Worm (Caenorhabditis elegans): ENCODE data around the gene C23H5.15.
"Not testable (repeated sequence)": the region's sequence is repeated elsewhere in the genome, so short reads cannot be mapped to it uniquely, and the experiment has no call there.

Gene C23H5.15

DNA sequence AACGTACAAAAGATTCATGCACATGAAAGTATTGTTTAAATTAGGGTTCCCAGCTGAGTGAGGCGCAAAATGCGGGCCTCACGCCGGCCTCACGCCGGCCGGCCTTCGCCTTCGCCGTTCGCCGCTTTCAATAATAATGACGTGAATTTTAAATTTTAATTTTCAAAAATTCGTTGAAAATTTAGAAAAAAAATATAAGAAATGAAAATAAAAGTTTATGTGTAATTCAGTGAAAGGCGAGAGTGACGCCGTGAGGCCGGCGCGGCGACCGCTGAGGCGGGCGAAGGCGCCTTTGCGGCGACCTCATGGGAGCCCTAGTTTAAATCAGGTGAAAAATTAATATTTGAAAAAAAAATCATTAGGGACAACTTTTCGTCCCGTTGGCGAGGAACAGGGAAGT, 45.2 kb downstream of the C23H5.15 start:
- TF ChIP-seq unc-39 (tag; optimal IDR thresholded peaks at IDR 0.05): no peak
- peak; percentile 14 for TF ChIP-seq nhr-111 (GFP tag; optimal IDR thresholded peaks at IDR 0.05)
- no peak for TF ChIP-seq tra-1 (GFP tag; IDR thresholded peaks at IDR 0.05)
- TF ChIP-seq ceh-20 (GFP tag; IDR thresholded peaks at IDR 0.05): no peak
- peak; percentile 50 for TF ChIP-seq set-16 (GFP tag; IDR thresholded peaks at IDR 0.05)
- TF ChIP-seq T20F7.1 (GFP tag; optimal IDR thresholded peaks at IDR 0.05): no peak

DNA sequence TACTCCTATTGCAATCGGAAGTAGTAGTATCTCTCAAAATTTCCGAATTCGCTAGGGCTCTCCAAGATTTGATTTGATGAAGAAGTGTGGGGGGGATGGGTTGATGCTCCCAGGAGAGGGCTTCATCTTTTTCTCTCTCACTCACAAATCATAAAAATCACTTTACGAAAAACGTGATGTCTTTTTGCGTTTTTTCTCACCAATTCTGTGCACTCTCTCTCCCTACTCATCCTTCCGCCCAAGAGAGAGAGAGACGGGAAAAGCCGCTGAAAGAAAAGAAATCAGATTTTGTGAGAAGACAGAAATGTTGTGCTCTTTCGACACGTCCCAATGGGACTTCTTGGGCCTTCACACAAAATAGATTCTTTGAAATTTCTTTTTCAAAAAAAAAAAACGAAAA, 49.1 kb downstream of the C23H5.15 start:
- peak; percentile 72 for TF ChIP-seq ctbp-1 (GFP tag; IDR thresholded peaks at IDR 0.05)
- TF ChIP-seq mdl-1 (tag; optimal IDR thresholded peaks at IDR 0.05): peak in 1 of 2 experiments; percentile 11
- peak; percentile 14 for TF ChIP-seq hlh-11 (tag; optimal IDR thresholded peaks at IDR 0.05)
- TF ChIP-seq aha-1 (tag): peak; percentile 21
- TF ChIP-seq set-16 (GFP tag; IDR thresholded peaks at IDR 0.05): no peak
- TF ChIP-seq hlh-30 (tag; optimal IDR thresholded peaks at IDR 0.05; ENCODE audit: insufficient read depth): peak; percentile 8
- peak in 1 of 2 experiments; percentile 41 for TF ChIP-seq lsy-2 (tag; optimal IDR thresholded peaks at IDR 0.05)
- 0 out of 2 replicates have a peak, but pooled peaks have one; percentile 39 for TF ChIP-seq hmg-1.1 (GFP tag; IDR thresholded peaks at IDR 0.05)
- peak; percentile 1 for TF ChIP-seq nhr-11 (tag; optimal IDR thresholded peaks at IDR 0.05)
- peak; percentile 26; the same call in 1 of the 2 replicates for TF ChIP-seq dmd-6 (GFP tag; IDR thresholded peaks at IDR 0.05)
- TF ChIP-seq mep-1 (tag; optimal IDR thresholded peaks at IDR 0.05): peak; percentile 23
- TF ChIP-seq fkh-10 (GFP tag; optimal IDR thresholded peaks at IDR 0.05): peak; percentile 55
- TF ChIP-seq ceh-20 (GFP tag; IDR thresholded peaks at IDR 0.05): peak; percentile 44; the same call in 1 of the 2 replicates
- TF ChIP-seq nhr-42 (GFP tag; IDR thresholded peaks at IDR 0.05): no peak
- TF ChIP-seq F37D6.2 (tag; optimal IDR thresholded peaks at IDR 0.05): no peak
- TF ChIP-seq Y75B8A.6 (GFP tag; IDR thresholded peaks at IDR 0.05): no peak
- TF ChIP-seq duxl-1 (tag; optimal IDR thresholded peaks at IDR 0.05; ENCODE audit: poor library complexity): no peak
- peak; percentile 65 for TF ChIP-seq ces-1 (GFP tag; optimal IDR thresholded peaks at IDR 0.05)

DNA sequence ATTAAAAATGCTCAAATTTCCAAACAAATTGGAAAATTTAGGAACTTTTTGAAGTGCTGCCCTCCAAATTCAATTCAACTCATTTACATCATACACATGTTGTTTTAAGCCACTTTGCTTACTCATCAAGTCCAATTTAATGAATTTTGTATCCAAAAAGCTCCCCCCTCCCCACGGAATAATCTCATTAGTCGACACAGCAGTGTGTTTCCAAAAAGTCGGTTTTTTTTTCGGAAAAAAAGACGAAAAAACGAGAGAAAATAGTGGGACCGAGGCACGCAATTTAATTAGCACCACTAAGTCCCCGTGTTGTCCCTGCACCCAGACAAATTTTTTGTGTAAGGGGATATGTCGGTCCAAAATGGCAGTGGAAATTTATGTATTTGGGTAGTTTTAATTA, 50.4 kb downstream of the C23H5.15 start:
- TF ChIP-seq ces-1 (GFP tag; optimal IDR thresholded peaks at IDR 0.05) (peak; percentile 86), hif-1 (tag; optimal IDR thresholded peaks at IDR 0.05) (no peak), lsy-2 (tag; optimal IDR thresholded peaks at IDR 0.05) (peak in 1 of 2 experiments; percentile 12), rbr-2 (tag; optimal IDR thresholded peaks at IDR 0.05) (peak; percentile 20), lir-3 (tag; optimal IDR thresholded peaks at IDR 0.05) (no peak), set-16 (GFP tag; IDR thresholded peaks at IDR 0.05) (no peak), ctbp-1 (GFP tag; IDR thresholded peaks at IDR 0.05) (0 out of 2 replicates have a peak, but pooled peaks have one; percentile 30), attf-4 (tag; optimal IDR thresholded peaks at IDR 0.05) (no peak), dve-1 (tag; optimal IDR thresholded peaks at IDR 0.05; ENCODE audit: insufficient read depth) (no peak), ceh-20 (GFP tag; IDR thresholded peaks at IDR 0.05) (no peak), R02D3.7 (tag; optimal IDR thresholded peaks at IDR 0.05) (no peak), lin-15B (tag; optimal IDR thresholded peaks at IDR 0.05) (no peak), aha-1 (tag) (peak; percentile 1), hmg-1.1 (GFP tag; IDR thresholded peaks at IDR 0.05) (0 out of 2 replicates have a peak, but pooled peaks have one; percentile 9)

DNA sequence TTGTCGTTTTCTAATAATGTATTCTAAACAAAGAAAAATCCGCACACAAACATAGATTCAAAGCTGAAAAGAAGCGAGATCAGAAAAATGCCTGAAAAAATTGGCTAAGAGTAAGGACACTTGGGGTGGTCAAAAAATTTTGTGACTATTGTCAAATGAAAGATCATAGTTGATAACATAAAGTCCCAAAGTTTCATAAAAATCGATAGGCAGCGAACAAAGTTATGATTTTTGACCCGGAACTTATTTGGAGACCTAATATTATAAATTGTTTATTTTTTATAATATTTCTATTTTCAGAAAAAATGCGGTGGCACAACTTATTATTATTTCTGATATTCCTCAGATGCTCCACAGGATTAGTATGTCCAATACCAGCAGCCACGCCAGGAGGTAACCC, 51.5 kb downstream of the C23H5.15 start, which contains the start of gene R05C11.4:
R05C11.4 (plus strand) TSS at position 301 of the 400 bp plus-strand sequence.
- not testable (repeated sequence) for TF ChIP-seq ceh-20 (GFP tag; IDR thresholded peaks at IDR 0.05); dpl-1 (GFP tag; optimal IDR thresholded peaks at IDR 0.05); mes-2 (tag; optimal IDR thresholded peaks at IDR 0.05; ENCODE audit: poor library complexity, severe bottlenecking)
